Fruit fly (Drosophila melanogaster) whole organism, embryonic: ENCODE results near the gene lectin-33A.

Experiments used
- Ada2b ChIP-seq: fragments of 200-800 bp; sonication (Bioruptor generic); IDR thresholded peaks from 2 replicates; pipeline ENCODE4 v1.3.6; 2022; ENCODE audit warnings: missing biosample characterization, missing genetic modification characterization
- Asciz ChIP-seq: fragments of 200-800 bp; sonication (Bioruptor generic); optimal IDR thresholded peaks from 2 replicates; lab custom pipeline; 2017; ENCODE audit warnings: missing biosample characterization, mild to moderate bottlenecking, missing genetic modification characterization, missing genetic modification reagents
- CG10267 ChIP-seq: fragments of 200-800 bp; sonication (Bioruptor generic); optimal IDR thresholded peaks from 2 replicates; lab custom pipeline; 2018; ENCODE audit warnings: missing biosample characterization, mild to moderate bottlenecking, missing genetic modification characterization, moderate library complexity
- CG10366 ChIP-seq: fragments of 200-800 bp; sonication (Bioruptor generic); IDR thresholded peaks from 2 replicates; pipeline ENCODE4 v1.3.6; 2022; ENCODE audit warnings: missing biosample characterization, missing genetic modification characterization
- CG13624 ChIP-seq: fragments of 200-800 bp; sonication (Bioruptor generic); optimal IDR thresholded peaks from 2 replicates; lab custom pipeline; 2016; ENCODE audit warnings: missing biosample characterization, missing genetic modification characterization
- CG14441 ChIP-seq: fragments of 200-800 bp; sonication (Bioruptor generic); IDR thresholded peaks from 2 replicates; pipeline ENCODE4 v1.3.6; 2022; ENCODE audit warnings: missing biosample characterization, missing genetic modification characterization
- CG15011 ChIP-seq: fragments of 200-800 bp; sonication (Bioruptor generic); optimal IDR thresholded peaks from 3 replicates; lab custom pipeline; 2018; ENCODE audit warnings: missing biosample characterization, mild to moderate bottlenecking, missing genetic modification characterization
- CG1529 ChIP-seq: fragments of 200-800 bp; sonication (Bioruptor generic); optimal IDR thresholded peaks from 3 replicates; lab custom pipeline; 2018; ENCODE audit warnings: missing biosample characterization, missing genetic modification characterization
- CG16779 ChIP-seq: fragments of 200-800 bp; sonication (Bioruptor generic); IDR thresholded peaks from 2 replicates; pipeline ENCODE4 v1.3.6; 2022; ENCODE audit warnings: missing biosample characterization, missing genetic modification characterization
- CG16813 ChIP-seq: fragments of 200-800 bp; sonication (Bioruptor generic); IDR thresholded peaks from 3 replicates; pipeline ENCODE4 v1.3.6; 2022; ENCODE audit warnings: missing biosample characterization, missing genetic modification characterization; ENCODE audit not compliant: partially characterized antibody
- CG17385 ChIP-seq: fragments of 200-800 bp; sonication (Bioruptor generic); optimal IDR thresholded peaks from 3 replicates; lab custom pipeline; 2018; ENCODE audit warnings: missing biosample characterization, mild to moderate bottlenecking, missing genetic modification characterization
- CG18599 ChIP-seq: fragments of 200-800 bp; sonication (Bioruptor generic); optimal IDR thresholded peaks from 3 replicates; lab custom pipeline; 2017; ENCODE audit warnings: missing biosample characterization, missing genetic modification characterization, mild to moderate bottlenecking, moderate library complexity, missing genetic modification reagents
- CG2129 ChIP-seq: fragments of 200-800 bp; sonication (Bioruptor generic); IDR thresholded peaks from 2 replicates; pipeline ENCODE4 v1.3.6; 2022; ENCODE audit warnings: missing biosample characterization, missing genetic modification characterization; ENCODE audit not compliant: partially characterized antibody
- CG3065 ChIP-seq: fragments of 200-800 bp; sonication (Bioruptor generic); optimal IDR thresholded peaks from 2 replicates; lab custom pipeline; 2016; ENCODE audit warnings: missing biosample characterization, missing genetic modification characterization
- CG31224 ChIP-seq: fragments of 200-800 bp; sonication (Bioruptor generic); IDR thresholded peaks from 2 replicates; pipeline ENCODE4 v1.3.6; 2022; ENCODE audit warnings: missing biosample characterization, missing genetic modification characterization
- CG3995 ChIP-seq: fragments of 200-800 bp; sonication (Bioruptor generic); optimal IDR thresholded peaks from 3 replicates; lab custom pipeline; 2016; ENCODE audit warnings: missing biosample characterization, missing genetic modification characterization
- CG5180 ChIP-seq: fragments of 200-800 bp; sonication (Bioruptor generic); optimal IDR thresholded peaks from 3 replicates; lab custom pipeline; 2017; ENCODE audit warnings: missing biosample characterization, missing genetic modification characterization, mild to moderate bottlenecking, moderate library complexity, missing genetic modification reagents
- CG6254 ChIP-seq: fragments of 200-800 bp; sonication (Bioruptor generic); optimal IDR thresholded peaks from 3 replicates; lab custom pipeline; 2017; ENCODE audit warnings: mild to moderate bottlenecking, missing biosample characterization, missing genetic modification reagents, missing genetic modification characterization
- CG6765 ChIP-seq: fragments of 200-800 bp; sonication (Bioruptor generic); optimal IDR thresholded peaks from 3 replicates; lab custom pipeline; 2017; ENCODE audit warnings: missing biosample characterization, mild to moderate bottlenecking, missing genetic modification characterization
- CG8924 ChIP-seq: fragments of 200-800 bp; optimal IDR thresholded peaks from 3 replicates; lab custom pipeline; 2019; ENCODE audit warnings: missing biosample characterization, mild to moderate bottlenecking, missing genetic modification characterization, moderate library complexity
- D19B ChIP-seq: fragments of 200-800 bp; sonication (Bioruptor generic); optimal IDR thresholded peaks from 2 replicates; lab custom pipeline; 2017; ENCODE audit warnings: missing biosample characterization, mild to moderate bottlenecking, missing genetic modification characterization
- Dek ChIP-seq: fragments of 200-800 bp; sonication (Bioruptor generic); optimal IDR thresholded peaks from 3 replicates; lab custom pipeline; 2019; ENCODE audit warnings: missing biosample characterization, mild to moderate bottlenecking, missing genetic modification characterization, moderate library complexity
- Drgx ChIP-seq: fragments of 200-800 bp; sonication (Bioruptor generic); IDR thresholded peaks from 2 replicates; pipeline ENCODE4 v1.3.6; 2022; ENCODE audit warnings: missing biosample characterization, missing genetic modification characterization
- Gsc ChIP-seq: fragments of 200-800 bp; sonication (Bioruptor generic); IDR thresholded peaks from 2 replicates; pipeline ENCODE4 v1.3.6; 2022; ENCODE audit warnings: missing biosample characterization, missing genetic modification characterization
- HLH3B ChIP-seq: fragments of 200-800 bp; sonication (Bioruptor generic); IDR thresholded peaks from 2 replicates; pipeline ENCODE4 v1.3.6; 2022; ENCODE audit warnings: missing biosample characterization, missing genetic modification characterization
- MESR4 ChIP-seq: fragments of 200-800 bp; sonication (Bioruptor generic); optimal IDR thresholded peaks from 2 replicates; lab custom pipeline; 2018; ENCODE audit warnings: missing biosample characterization, mild to moderate bottlenecking, missing genetic modification characterization, moderate library complexity
- Mes4 ChIP-seq: fragments of 200-800 bp; sonication (Bioruptor generic); optimal IDR thresholded peaks from 2 replicates; lab custom pipeline; 2016; ENCODE audit warnings: missing biosample characterization, missing genetic modification characterization
- NFAT ChIP-seq: fragments of 200-800 bp; sonication (Bioruptor generic); IDR thresholded peaks from 2 replicates; pipeline ENCODE4 v1.3.6; 2022; ENCODE audit warnings: missing biosample characterization, missing genetic modification characterization
- Ravus ChIP-seq: fragments of 200-800 bp; sonication (Bioruptor generic); IDR thresholded peaks from 2 replicates; pipeline ENCODE4 v1.3.6; 2022; ENCODE audit warnings: missing biosample characterization, missing genetic modification characterization
- Scr ChIP-seq: fragments of 200-800 bp; sonication (Bioruptor generic); IDR thresholded peaks from 2 replicates; pipeline ENCODE4 v1.3.6; 2022; ENCODE audit warnings: missing biosample characterization, missing genetic modification characterization; ENCODE audit not compliant: partially characterized antibody
- Trl ChIP-seq, 3 experiments: fragments of >200 bp in 2 of 3; fragments of 200-800 bp in 1 of 3; sonication (Bioruptor generic) in 1 of 3; optimal IDR thresholded peaks; 2 replicates in 1 of 3; 3 replicates in 2 of 3; lab custom pipeline; 2016 to 2017; ENCODE audit warnings: missing biosample characterization in 1 of 3, missing genetic modification characterization in 1 of 3
- YL-1 ChIP-seq: fragments of 200-800 bp; sonication (Bioruptor generic); optimal IDR thresholded peaks from 3 replicates; lab custom pipeline; 2017; ENCODE audit warnings: missing biosample characterization, mild to moderate bottlenecking, missing genetic modification characterization
- al ChIP-seq: fragments of 200-800 bp; sonication (Bioruptor generic); IDR thresholded peaks from 2 replicates; pipeline ENCODE4 v1.3.6; 2022; ENCODE audit warnings: missing biosample characterization, missing genetic modification characterization
- bab2 ChIP-seq: fragments of 200-800 bp; sonication (Bioruptor generic); optimal IDR thresholded peaks from 2 replicates; lab custom pipeline; 2016; ENCODE audit warnings: missing biosample characterization, missing genetic modification characterization
- bbx ChIP-seq: fragments of 200-800 bp; sonication (Bioruptor generic); IDR thresholded peaks from 2 replicates; pipeline ENCODE4 v1.3.6; 2022; ENCODE audit warnings: missing biosample characterization, missing genetic modification characterization; ENCODE audit not compliant: partially characterized antibody
- cg ChIP-seq: fragments of 200-800 bp; sonication (Bioruptor generic); optimal IDR thresholded peaks from 3 replicates; lab custom pipeline; 2019; ENCODE audit warnings: missing biosample characterization, mild to moderate bottlenecking, missing genetic modification characterization, moderate library complexity
- chm ChIP-seq: fragments of 200-800 bp; sonication (Bioruptor generic); IDR thresholded peaks from 2 replicates; pipeline ENCODE4 v1.3.6; 2022; ENCODE audit warnings: missing biosample characterization, missing genetic modification characterization
- chn ChIP-seq: fragments of 200-800 bp; sonication (Bioruptor generic); optimal IDR thresholded peaks from 2 replicates; lab custom pipeline; 2016; ENCODE audit warnings: missing biosample characterization, missing genetic modification characterization
- dan ChIP-seq: fragments of 200-800 bp; sonication (Bioruptor generic); IDR thresholded peaks from 2 replicates; pipeline ENCODE4 v1.3.6; 2022; ENCODE audit warnings: missing biosample characterization, missing genetic modification characterization
- dimm ChIP-seq: fragments of 200-800 bp; sonication (Bioruptor generic); IDR thresholded peaks from 2 replicates; pipeline ENCODE4 v1.3.6; 2022; ENCODE audit warnings: missing biosample characterization, missing genetic modification characterization
- gro ChIP-seq: fragments of 200-800 bp; sonication (Bioruptor generic); optimal IDR thresholded peaks from 2 replicates; lab custom pipeline; 2016; ENCODE audit warnings: missing biosample characterization, missing genetic modification characterization
- hth ChIP-seq: fragments of >200 bp; optimal IDR thresholded peaks from 2 replicates; lab custom pipeline; 2017; ENCODE audit warnings: inconsistent platforms
- inv ChIP-seq: fragments of 200-800 bp; sonication (Bioruptor generic); IDR thresholded peaks from 2 replicates; pipeline ENCODE4 v1.3.6; 2022; ENCODE audit warnings: missing biosample characterization, missing genetic modification characterization; ENCODE audit not compliant: partially characterized antibody
- jigr1 ChIP-seq: fragments of 200-800 bp; sonication (Bioruptor generic); IDR thresholded peaks from 3 replicates; pipeline ENCODE4 v1.3.6; 2022; ENCODE audit warnings: missing biosample characterization, missing genetic modification characterization
- mirr ChIP-seq: fragments of 200-800 bp; sonication (Bioruptor generic); optimal IDR thresholded peaks from 3 replicates; lab custom pipeline; 2018; ENCODE audit warnings: missing biosample characterization, mild to moderate bottlenecking, missing genetic modification characterization
- odd ChIP-seq: fragments of 200-800 bp; sonication (Bioruptor generic); optimal IDR thresholded peaks from 2 replicates; lab custom pipeline; 2017; ENCODE audit warnings: missing biosample characterization, mild to moderate bottlenecking, missing genetic modification characterization
- sd ChIP-seq: fragments of 200-800 bp; sonication (Bioruptor generic); optimal IDR thresholded peaks from 3 replicates; lab custom pipeline; 2018; ENCODE audit warnings: missing biosample characterization, mild to moderate bottlenecking, missing genetic modification characterization, moderate library complexity
- sens-2 ChIP-seq: fragments of 200-800 bp; sonication (Bioruptor generic); IDR thresholded peaks from 2 replicates; pipeline ENCODE4 v1.3.6; 2022; ENCODE audit warnings: missing biosample characterization, missing genetic modification characterization
- wek ChIP-seq: fragments of 200-800 bp; sonication (Bioruptor generic); optimal IDR thresholded peaks from 3 replicates; lab custom pipeline; 2018; ENCODE audit warnings: missing biosample characterization, mild to moderate bottlenecking, missing genetic modification characterization, moderate library complexity

The lectin-33A gene

DNA sequence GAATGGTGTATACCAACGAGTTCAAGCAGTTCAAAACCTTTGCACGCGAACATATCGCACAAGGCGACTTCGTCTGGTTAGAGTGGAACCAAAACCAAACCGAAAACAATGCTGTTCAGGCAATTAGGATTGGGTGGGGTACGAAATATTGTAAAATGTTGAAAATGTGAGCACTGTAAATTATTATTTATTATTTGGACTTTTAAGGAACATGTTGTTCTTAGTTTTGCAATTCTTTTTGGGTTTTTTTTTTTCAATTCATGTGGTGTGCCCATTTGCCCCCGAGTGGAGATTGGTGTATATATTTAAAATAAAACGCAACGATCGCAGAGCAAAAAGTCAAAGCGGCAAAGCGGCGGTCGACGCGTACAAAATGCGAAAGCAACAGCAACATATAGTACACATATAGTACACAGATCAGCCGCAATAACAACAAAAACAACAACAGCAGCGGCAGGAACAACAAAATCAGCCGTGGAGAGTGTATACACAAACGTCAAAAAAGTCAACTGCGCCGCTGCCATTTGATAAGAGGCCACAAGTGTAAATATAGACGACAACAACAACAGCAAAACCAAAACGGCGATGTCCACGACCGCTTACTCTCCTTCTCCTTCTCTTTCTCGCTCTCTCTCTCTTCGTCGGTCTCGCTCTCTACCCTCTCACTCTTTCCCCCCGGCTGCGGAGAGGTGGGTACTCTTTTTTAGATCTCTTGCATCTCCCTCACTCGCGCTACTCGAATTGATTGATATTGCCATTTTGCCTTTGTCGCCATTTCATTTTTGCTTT is 43.0 kb downstream of the lectin-33A start (continued):
- TF ChIP-seq Mes4 (no peak), CG1529 (GFP tag; lab: Kevin White, UChicago) (peak; percentile 67), CG2129 (GFP tag; lab: Robert Waterston, UW) (no peak), CG3065 (no peak), CG6765 (peak; percentile 27), mirr (peak; percentile 56), YL-1 (GFP tag; lab: Kevin White, UChicago) (peak; percentile 7), bab2 (GFP tag; lab: Kevin White, UChicago) (no peak), bbx (GFP tag; lab: Robert Waterston, UW) (no peak), wek (GFP tag; lab: Kevin White, UChicago) (peak; percentile 26), chn (GFP tag; lab: Kevin White, UChicago) (no peak), CG5180 (GFP tag; lab: Kevin White, UChicago) (peak; percentile 58), sd (tag; lab: Kevin White, UChicago) (no peak), CG10267 (tag; lab: Kevin White, UChicago) (no peak), CG3995 (GFP tag; lab: Kevin White, UChicago) (no peak), CG31224 (GFP tag; lab: Robert Waterston, UW) (no peak), cg (GFP tag; lab: Kevin White, UChicago) (peak; percentile 55), inv (no peak), CG14441 (GFP tag; lab: Robert Waterston, UW) (peak; percentile 49), chm (GFP tag; lab: Robert Waterston, UW) (peak; percentile 74), CG16779 (GFP tag; lab: Robert Waterston, UW) (no peak), CG6254 (GFP tag; lab: Kevin White, UChicago) (peak; percentile 49), Scr (GFP tag; lab: Robert Waterston, UW) (no peak), Dek (tag; lab: Kevin White, UChicago) (peak; percentile 13), Gsc (GFP tag; lab: Robert Waterston, UW) (no peak), al (0 out of 2 replicates have a peak, but pooled peaks have one; percentile 18), Asciz (GFP tag; lab: Kevin White, UChicago) (peak; percentile 36), HLH3B (GFP tag; lab: Robert Waterston, UW) (no peak; the same call in 1 of the 2 replicates), CG17385 (GFP tag; lab: Kevin White, UChicago) (peak; percentile 54), dan (GFP tag; lab: Robert Waterston, UW) (no peak), jigr1 (0 out of 3 replicates have a peak, but pooled peaks have one; percentile 7), odd (GFP tag; lab: Kevin White, UChicago) (peak; percentile 60), Trl (optimal IDR thresholded peaks at IDR 0.05; lab: Kevin White, UChicago) (peak; percentile 81 to 93), Trl (GFP tag; optimal IDR thresholded peaks at IDR 0.05; lab: Kevin White, UChicago) (peak; percentile 43), CG16813 (no peak), Drgx (GFP tag; lab: Robert Waterston, UW) (peak; percentile 42), CG8924 (peak; percentile 33), sens-2 (GFP tag; lab: Robert Waterston, UW) (no peak), Ravus (GFP tag; lab: Robert Waterston, UW) (no peak), gro (GFP tag; lab: Kevin White, UChicago) (no peak), dimm (GFP tag; lab: Robert Waterston, UW) (no peak), CG10366 (GFP tag; lab: Robert Waterston, UW) (peak; percentile 43; the same call in 1 of the 2 replicates), MESR4 (GFP tag; lab: Kevin White, UChicago) (no peak), hth (no peak), NFAT (no peak), Ada2b (GFP tag; lab: Robert Waterston, UW) (0 out of 2 replicates have a peak, but pooled peaks have one; percentile 15), CG15011 (GFP tag; lab: Kevin White, UChicago) (peak; percentile 35), CG18599 (peak; percentile 57), CG13624 (GFP tag; lab: Kevin White, UChicago) (no peak), D19B (GFP tag; lab: Kevin White, UChicago) (no peak)
